Worm (Caenorhabditis elegans) whole organism, L1 larva: ENCODE data around the gene col-160.

ENCODE experiments used
- C04F5.9 ChIP-seq: sonication (generic microtip); optimal IDR thresholded peaks from 2 replicates; lab custom pipeline; 2016; ENCODE audit warnings: missing genetic modification characterization, missing compliant biosample characterization
- C16A3.4 ChIP-seq: fragments of 150-350 bp; optimal IDR thresholded peaks from 2 replicates; lab custom pipeline; 2014; ENCODE audit warnings: missing biosample characterization, missing genetic modification characterization
- aly-2 ChIP-seq: fragments of 150-350 bp; optimal IDR thresholded peaks from 2 replicates; lab custom pipeline; 2014; ENCODE audit warnings: missing biosample characterization, missing genetic modification characterization
- ceh-63 ChIP-seq: fragments of 200-800 bp; sonication (Bioruptor generic); optimal IDR thresholded peaks from 2 replicates; lab custom pipeline; 2018; ENCODE audit warnings: mild to moderate bottlenecking, missing genetic modification characterization, missing compliant biosample characterization
- ceh-82 ChIP-seq, 3 experiments: fragments of 150-350 bp in 1 of 3; sonication (generic microtip) in 2 of 3; optimal IDR thresholded peaks; 2 replicates each; lab custom pipeline; 2014 to 2017; ENCODE audit warnings: missing biosample characterization in 3 of 3, missing genetic modification characterization in 3 of 3
- dpl-1 ChIP-seq, 3 experiments: fragments of 150-350 bp in 2 of 3; sonication (generic microtip) in 1 of 3; optimal IDR thresholded peaks; 2 replicates each; lab custom pipeline; 2014 to 2017; ENCODE audit warnings: missing biosample characterization in 3 of 3, missing genetic modification characterization in 3 of 3, missing genetic modification reagents in 3 of 3
- dsc-1 ChIP-seq: sonication (generic microtip); optimal IDR thresholded peaks from 2 replicates; lab custom pipeline; 2016; ENCODE audit warnings: mild to moderate bottlenecking, missing genetic modification characterization, missing compliant biosample characterization
- efl-1 ChIP-seq, 4 experiments: fragments of 150-350 bp; optimal IDR thresholded peaks in 3 of 4; peaks in 1 of 4; 1 replicate in 1 of 4; 2 replicates in 3 of 4; lab custom pipeline; 2014; ENCODE audit warnings: missing biosample characterization in 2 of 4, missing genetic modification characterization in 2 of 4, missing genetic modification reagents in 2 of 4
- efl-3 ChIP-seq: fragments of 200-800 bp; sonication (Bioruptor generic); optimal IDR thresholded peaks from 2 replicates; lab custom pipeline; 2018; ENCODE audit warnings: mild to moderate bottlenecking, missing genetic modification characterization, missing compliant biosample characterization
- elt-2 ChIP-seq: sonication (generic microtip); optimal IDR thresholded peaks from 2 replicates; lab custom pipeline; 2016; ENCODE audit warnings: missing genetic modification characterization, mild to moderate bottlenecking, inconsistent platforms, missing compliant biosample characterization, missing genetic modification reagents
- elt-3 ChIP-seq, 6 experiments: fragments of 150-350 bp in 1 of 6; sonication (generic microtip); optimal IDR thresholded peaks; 2 replicates each; lab custom pipeline; 2017 to 2018; ENCODE audit warnings: missing biosample characterization in 6 of 6, missing genetic modification characterization in 6 of 6, inconsistent platforms in 1 of 6
- ets-5 ChIP-seq: fragments of 200-800 bp; sonication (Bioruptor generic); IDR thresholded peaks from 2 replicates; pipeline ENCODE4 v1.3.6; 2022; ENCODE audit warnings: missing genetic modification characterization, missing compliant biosample characterization
- fkh-10 ChIP-seq: sonication (generic microtip); optimal IDR thresholded peaks from 2 replicates; lab custom pipeline; 2017; ENCODE audit warnings: missing biosample characterization, missing genetic modification reagents, missing genetic modification characterization
- fkh-4 ChIP-seq: sonication (generic microtip); optimal IDR thresholded peaks from 2 replicates; lab custom pipeline; 2016; ENCODE audit warnings: missing compliant biosample characterization, missing genetic modification characterization, borderline replicate concordance
- fkh-8 ChIP-seq: sonication (generic microtip); optimal IDR thresholded peaks from 2 replicates; lab custom pipeline; 2016; ENCODE audit warnings: mild to moderate bottlenecking, missing genetic modification characterization, missing compliant biosample characterization
- grh-1 ChIP-seq: fragments of 200-800 bp; sonication (Bioruptor generic); IDR thresholded peaks from 2 replicates; pipeline ENCODE4 v1.3.6; 2022; ENCODE audit warnings: missing genetic modification reagents, missing genetic modification characterization, missing compliant biosample characterization
- irx-1 ChIP-seq: sonication (generic microtip); optimal IDR thresholded peaks from 2 replicates; lab custom pipeline; 2016; ENCODE audit warnings: missing genetic modification characterization, missing compliant biosample characterization
- jun-1 ChIP-seq: fragments of 150-350 bp; optimal IDR thresholded peaks from 2 replicates; lab custom pipeline; 2014; ENCODE audit warnings: missing biosample characterization, missing genetic modification reagents, missing genetic modification characterization
- lin-15B ChIP-seq: fragments of 150-350 bp; sonication (generic microtip); optimal IDR thresholded peaks from 3 replicates; lab custom pipeline; 2014; ENCODE audit warnings: missing biosample characterization, missing genetic modification characterization
- lin-35 ChIP-seq, 2 experiments: fragments of 150-350 bp; optimal IDR thresholded peaks; 2 replicates each; lab custom pipeline; 2014; ENCODE audit warnings: missing biosample characterization in 2 of 2, missing genetic modification characterization in 2 of 2, missing genetic modification reagents in 2 of 2
- lin-39 ChIP-seq: fragments of 150-350 bp; optimal IDR thresholded peaks from 2 replicates; lab custom pipeline; 2014; ENCODE audit warnings: missing biosample characterization, missing genetic modification reagents, missing genetic modification characterization
- lir-3 ChIP-seq: sonication (generic microtip); optimal IDR thresholded peaks from 2 replicates; lab custom pipeline; 2016; ENCODE audit warnings: mild to moderate bottlenecking, missing genetic modification characterization, moderate library complexity, missing compliant biosample characterization; ENCODE audit not compliant: poor library complexity
- lsy-2 ChIP-seq, 2 experiments: fragments of 150-350 bp; optimal IDR thresholded peaks; 2 replicates each; lab custom pipeline; 2014; ENCODE audit warnings: missing biosample characterization in 2 of 2, missing genetic modification characterization in 2 of 2
- mab-9 ChIP-seq: fragments of 200-800 bp; sonication (Bioruptor generic); IDR thresholded peaks from 2 replicates; pipeline ENCODE4 v1.3.6; 2022; ENCODE audit warnings: missing genetic modification reagents, missing genetic modification characterization, missing compliant biosample characterization
- mep-1 ChIP-seq: fragments of 150-350 bp; optimal IDR thresholded peaks from 2 replicates; lab custom pipeline; 2014; ENCODE audit warnings: missing biosample characterization, missing genetic modification characterization
- nhr-12 ChIP-seq: sonication (generic microtip); optimal IDR thresholded peaks from 2 replicates; lab custom pipeline; 2017; ENCODE audit warnings: missing biosample characterization, missing genetic modification characterization
- nhr-237 ChIP-seq: fragments of 150-350 bp; optimal IDR thresholded peaks from 2 replicates; lab custom pipeline; 2014; ENCODE audit warnings: missing biosample characterization, missing genetic modification characterization
- nhr-28 ChIP-seq: fragments of 150-350 bp; optimal IDR thresholded peaks from 2 replicates; lab custom pipeline; 2014; ENCODE audit warnings: missing biosample characterization, missing genetic modification characterization
- nhr-47 ChIP-seq: sonication (generic microtip); optimal IDR thresholded peaks from 2 replicates; lab custom pipeline; 2016; ENCODE audit warnings: mild to moderate bottlenecking, missing genetic modification characterization, moderate library complexity, missing compliant biosample characterization
- nhr-71 ChIP-seq: sonication (generic microtip); optimal IDR thresholded peaks from 2 replicates; lab custom pipeline; 2016; ENCODE audit warnings: mild to moderate bottlenecking, missing genetic modification characterization, moderate library complexity, missing compliant biosample characterization
- nhr-77 ChIP-seq: fragments of 150-350 bp; optimal IDR thresholded peaks from 2 replicates; lab custom pipeline; 2014; ENCODE audit warnings: missing biosample characterization, missing genetic modification characterization
- nhr-90 ChIP-seq: sonication (generic microtip); optimal IDR thresholded peaks from 2 replicates; lab custom pipeline; 2016; ENCODE audit warnings: mild to moderate bottlenecking, missing genetic modification characterization, missing compliant biosample characterization; ENCODE audit not compliant: poor library complexity
- pag-3 ChIP-seq: sonication (generic microtip); optimal IDR thresholded peaks from 2 replicates; lab custom pipeline; 2017; ENCODE audit warnings: missing genetic modification characterization, mild to moderate bottlenecking, missing compliant biosample characterization, antibody characterized with exemption, borderline replicate concordance; ENCODE audit not compliant: insufficient read depth
- pax-3 ChIP-seq: fragments of 200-800 bp; sonication (Bioruptor generic); optimal IDR thresholded peaks from 2 replicates; lab custom pipeline; 2018; ENCODE audit warnings: mild to moderate bottlenecking, missing genetic modification characterization, moderate library complexity, missing compliant biosample characterization
- rnt-1 ChIP-seq: sonication (generic microtip); optimal IDR thresholded peaks from 2 replicates; lab custom pipeline; 2016; ENCODE audit warnings: mild to moderate bottlenecking, missing genetic modification characterization, moderate library complexity, missing compliant biosample characterization
- skn-1 ChIP-seq: fragments of 150-350 bp; optimal IDR thresholded peaks from 2 replicates; lab custom pipeline; 2014; ENCODE audit warnings: missing biosample characterization, missing genetic modification characterization
- sptf-1 ChIP-seq: fragments of 150-350 bp; optimal IDR thresholded peaks from 2 replicates; lab custom pipeline; 2014; ENCODE audit warnings: missing biosample characterization, missing genetic modification characterization
- swsn-7 ChIP-seq: sonication (generic microtip); optimal IDR thresholded peaks from 2 replicates; lab custom pipeline; 2016; ENCODE audit warnings: missing genetic modification characterization, missing compliant biosample characterization
- tbx-2 ChIP-seq: sonication (generic microtip); optimal IDR thresholded peaks from 2 replicates; lab custom pipeline; 2016; ENCODE audit warnings: missing genetic modification characterization, missing compliant biosample characterization
- unc-62 ChIP-seq: fragments of 150-350 bp; optimal IDR thresholded peaks from 2 replicates; lab custom pipeline; 2014; ENCODE audit warnings: missing biosample characterization, missing genetic modification reagents, missing genetic modification characterization
- vab-15 ChIP-seq: sonication (generic microtip); optimal IDR thresholded peaks from 2 replicates; lab custom pipeline; 2017; ENCODE audit warnings: missing genotype, mild to moderate bottlenecking, missing genetic modification characterization, missing compliant biosample characterization
- xbp-1 ChIP-seq: sonication (generic microtip); optimal IDR thresholded peaks from 2 replicates; lab custom pipeline; 2016; ENCODE audit warnings: missing genetic modification characterization, missing compliant biosample characterization
- zag-1 ChIP-seq: fragments of 150-350 bp; optimal IDR thresholded peaks from 2 replicates; lab custom pipeline; 2014; ENCODE audit warnings: missing biosample characterization, missing genetic modification characterization

Gene col-160

DNA sequence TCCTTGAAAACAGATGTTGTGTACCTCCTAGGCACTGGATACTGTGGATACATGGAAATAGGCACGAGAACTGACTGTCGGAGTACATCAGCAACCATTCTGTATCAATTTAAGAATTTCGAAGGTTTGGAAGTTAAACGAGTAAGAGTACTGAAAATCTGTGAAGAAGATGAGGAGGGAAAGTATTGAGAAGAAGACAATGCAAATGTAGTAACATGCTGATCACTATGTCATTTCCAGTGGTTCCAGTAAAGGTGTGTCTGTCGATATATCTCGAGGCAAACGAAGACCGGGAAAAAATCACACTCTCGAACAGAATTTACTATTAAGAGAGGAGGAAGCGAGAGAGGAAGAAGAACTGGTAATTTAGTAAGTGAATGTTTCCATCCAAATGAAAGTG lies 34.5 kb upstream of the col-160 start, which contains the start of gene dmd-10:
Gene dmd-10, minus strand, starts transcription at position 101 of the 400 bp plus-strand sequence.
- no peak for TF ChIP-seq pax-3 (tag; lab: Kevin White, UChicago)
- no peak for TF ChIP-seq ceh-82 (tag; optimal IDR thresholded peaks at IDR 0.05; lab: Kevin White, UChicago)
- no peak for TF ChIP-seq mep-1 (tag; lab: Kevin White, UChicago)
- no peak for TF ChIP-seq skn-1 (tag; lab: Kevin White, UChicago)
- TF ChIP-seq nhr-77 (tag; lab: Kevin White, UChicago): no peak
- TF ChIP-seq elt-3 (tag; optimal IDR thresholded peaks at IDR 0.05; lab: Kevin White, UChicago): no peak
- TF ChIP-seq, all 84 proteins: peak for 0

DNA sequence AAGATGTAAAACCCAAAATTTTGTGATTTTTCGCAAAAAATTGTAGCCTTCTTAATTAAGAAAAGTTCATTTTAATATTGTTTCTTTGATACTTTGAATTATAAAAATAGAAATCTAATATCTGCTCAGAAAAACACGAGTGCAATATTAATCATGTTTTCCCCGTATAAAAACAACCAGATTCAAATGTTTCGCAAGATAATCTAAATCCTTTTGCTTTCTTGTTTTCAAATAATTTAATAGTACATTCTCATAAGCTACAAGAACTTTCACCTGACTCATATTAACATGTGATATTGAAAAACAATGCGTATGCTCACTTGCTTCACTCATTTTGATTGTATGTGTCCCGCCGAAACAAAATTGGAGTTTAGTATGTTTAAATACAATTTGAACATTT lies 33.3 kb upstream of the col-160 start:
- TF ChIP-seq C04F5.9 (tag; lab: Kevin White, UChicago): no peak
- TF ChIP-seq dsc-1: peak; percentile 69
- TF ChIP-seq efl-1 (optimal IDR thresholded peaks at IDR 0.05; lab: Kevin White, UChicago): no peak
- no peak for TF ChIP-seq efl-1 (GFP tag; optimal IDR thresholded peaks at IDR 0.05 in 1 of 2; lab: Kevin White, UChicago)
- TF ChIP-seq fkh-8: peak; percentile 69
- no peak for TF ChIP-seq vab-15 (tag; lab: Kevin White, UChicago)
- TF ChIP-seq nhr-71 (tag; lab: Kevin White, UChicago): peak; percentile 51
- TF ChIP-seq pax-3 (tag; lab: Kevin White, UChicago): peak; percentile 61
- TF ChIP-seq lin-35 (GFP tag; optimal IDR thresholded peaks at IDR 0.05; lab: Kevin White, UChicago): no peak
- no peak for TF ChIP-seq fkh-10 (GFP tag; lab: Kevin White, UChicago)
- peak; percentile 45 for TF ChIP-seq nhr-47 (tag; lab: Kevin White, UChicago)
- no peak for TF ChIP-seq tbx-2 (tag; lab: Kevin White, UChicago)

DNA sequence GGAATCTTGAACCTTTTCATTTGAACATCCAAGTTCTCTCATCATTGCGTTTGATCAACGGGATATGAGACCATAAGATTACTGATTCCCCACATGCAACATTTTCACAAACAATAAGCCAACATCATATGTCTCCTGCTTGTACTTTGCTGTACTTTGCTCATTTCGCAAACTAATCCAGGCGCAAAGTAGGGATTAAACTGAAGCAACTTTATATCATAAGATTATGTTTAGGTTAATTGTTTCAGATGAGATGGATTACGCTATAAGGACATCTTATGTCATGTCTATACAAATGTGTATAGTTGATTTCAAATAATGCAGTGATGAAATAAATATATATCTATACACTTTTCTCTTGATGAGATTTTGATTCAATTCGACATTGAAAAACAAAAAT lies 27.5 kb upstream of the col-160 start:
- TF ChIP-seq ceh-82 (tag; optimal IDR thresholded peaks at IDR 0.05; lab: Kevin White, UChicago) (no peak), dsc-1 (peak; percentile 74), C16A3.4 (tag; lab: Kevin White, UChicago) (no peak), elt-2 (tag; lab: Kevin White, UChicago) (no peak), pax-3 (tag; lab: Kevin White, UChicago) (peak; percentile 82), grh-1 (GFP tag; lab: Robert Waterston, UW) (no peak), lsy-2 (tag; optimal IDR thresholded peaks at IDR 0.05; lab: Kevin White, UChicago) (no peak), efl-1 (optimal IDR thresholded peaks at IDR 0.05; lab: Kevin White, UChicago) (no peak), efl-1 (GFP tag; optimal IDR thresholded peaks at IDR 0.05 in 1 of 2; lab: Kevin White, UChicago) (peak in 1 of 2 experiments; percentile 20), vab-15 (tag; lab: Kevin White, UChicago) (no peak), irx-1 (no peak)

DNA sequence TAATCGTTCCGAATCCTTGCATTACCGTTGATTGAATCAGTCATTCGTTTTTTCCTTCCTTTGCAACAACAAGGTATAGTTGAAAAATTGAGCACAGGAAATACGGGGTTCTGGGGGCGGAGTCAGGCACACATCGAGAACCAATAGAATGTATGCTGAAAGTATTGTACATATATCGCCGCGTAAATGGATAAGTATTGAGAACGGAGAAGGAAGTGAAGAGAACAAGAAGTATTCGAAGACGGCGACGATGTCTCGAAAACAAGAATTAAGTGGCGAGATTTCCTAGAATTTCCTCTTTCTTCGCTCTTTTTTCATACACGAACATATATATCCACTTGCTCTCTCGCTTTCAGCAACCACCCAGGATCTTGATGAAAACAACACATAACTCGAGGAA lies 19.1 kb upstream of the col-160 start:
- TF ChIP-seq nhr-90 (tag; lab: Kevin White, UChicago) (no peak), unc-62 (GFP tag; lab: Kevin White, UChicago) (no peak), xbp-1 (no peak), lin-15B (tag; lab: Kevin White, UChicago) (no peak), C04F5.9 (tag; lab: Kevin White, UChicago) (no peak), ceh-63 (GFP tag; lab: Kevin White, UChicago) (no peak), ets-5 (GFP tag; lab: Robert Waterston, UW) (no peak), jun-1 (tag; lab: Kevin White, UChicago) (no peak), swsn-7 (no peak), nhr-47 (tag; lab: Kevin White, UChicago) (no peak), dpl-1 (GFP tag; optimal IDR thresholded peaks at IDR 0.05; lab: Kevin White, UChicago) (no peak), irx-1 (no peak), lir-3 (tag; lab: Kevin White, UChicago) (no peak), zag-1 (tag; lab: Kevin White, UChicago) (no peak)

DNA sequence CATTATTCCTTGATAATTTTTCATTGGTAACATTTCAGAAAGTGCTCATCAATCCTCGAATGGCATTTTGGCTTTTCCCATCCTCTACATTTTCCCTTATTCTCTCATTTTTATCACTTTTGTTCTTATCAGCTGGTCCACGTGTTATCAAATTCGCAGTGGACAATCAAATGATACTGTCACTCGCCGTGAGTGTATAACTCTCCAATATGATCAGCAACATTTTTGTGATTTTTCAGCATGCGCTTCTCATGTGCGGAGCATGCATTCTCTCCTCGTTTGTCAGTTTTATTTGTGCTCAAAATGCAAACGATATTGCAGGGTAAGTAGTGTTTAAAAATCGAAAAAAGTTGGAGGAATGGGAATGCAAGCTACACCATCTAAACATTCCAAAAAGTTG lies 10.6 kb upstream of the col-160 start:
- no peak for TF ChIP-seq nhr-237 (tag; lab: Kevin White, UChicago)
- no peak for TF ChIP-seq C16A3.4 (tag; lab: Kevin White, UChicago)
- no peak for TF ChIP-seq aly-2 (tag; lab: Kevin White, UChicago)
- no peak for TF ChIP-seq vab-15 (tag; lab: Kevin White, UChicago)
- no peak for TF ChIP-seq mab-9 (GFP tag; lab: Robert Waterston, UW)
- TF ChIP-seq rnt-1: no peak
- no peak for TF ChIP-seq nhr-28 (tag; lab: Kevin White, UChicago)
- TF ChIP-seq ets-5 (GFP tag; lab: Robert Waterston, UW): no peak
- TF ChIP-seq nhr-12 (tag; lab: Kevin White, UChicago): no peak
- no peak for TF ChIP-seq fkh-4 (tag; lab: Kevin White, UChicago)
- no peak for TF ChIP-seq pag-3 (tag; lab: Kevin White, UChicago)
- no peak for TF ChIP-seq efl-3 (GFP tag; lab: Kevin White, UChicago)
- TF ChIP-seq irx-1: no peak
- no peak for TF ChIP-seq sptf-1 (tag; lab: Kevin White, UChicago)
- TF ChIP-seq lin-39 (tag; lab: Kevin White, UChicago): no peak
